Worm (Caenorhabditis elegans) whole organism, mixed stage, embryonic: ENCODE results near the gene Y53G8B.1.
A peak's percentile ranks its signal among the peaks of the same experiment; 100 is the strongest.

Experiments
- M03D4.4 ChIP-seq: sonication (generic microtip); optimal IDR thresholded peaks from 2 replicates; lab custom pipeline; 2017; ENCODE audit warnings: mild to moderate bottlenecking, missing genetic modification characterization, missing compliant biosample characterization
- bed-3 ChIP-seq: fragments of 200-800 bp; sonication (Bioruptor generic); optimal IDR thresholded peaks from 3 replicates; lab custom pipeline; 2018; ENCODE audit warnings: mild to moderate bottlenecking, missing genetic modification characterization, moderate library complexity, missing compliant biosample characterization
- blmp-1 ChIP-seq: fragments of 150-350 bp; optimal IDR thresholded peaks from 2 replicates; lab custom pipeline; 2014; ENCODE audit warnings: missing biosample characterization, missing genetic modification characterization
- ceh-43 ChIP-seq: fragments of 200-800 bp; sonication (Bioruptor generic); optimal IDR thresholded peaks from 2 replicates; lab custom pipeline; 2018; ENCODE audit warnings: mild to moderate bottlenecking, missing genetic modification characterization, moderate library complexity, missing compliant biosample characterization
- ceh-83 ChIP-seq: fragments of 200-800 bp; sonication (Bioruptor generic); optimal IDR thresholded peaks from 2 replicates; lab custom pipeline; 2018; ENCODE audit warnings: mild to moderate bottlenecking, missing genetic modification characterization, missing compliant biosample characterization
- ces-1 ChIP-seq: fragments of 150-350 bp; optimal IDR thresholded peaks from 2 replicates; lab custom pipeline; 2014; ENCODE audit warnings: missing biosample characterization, missing genetic modification reagents, missing genetic modification characterization
- cnd-1 ChIP-seq: fragments of 200-800 bp; sonication (Bioruptor generic); optimal IDR thresholded peaks from 2 replicates; lab custom pipeline; 2018; ENCODE audit warnings: mild to moderate bottlenecking, missing genetic modification characterization, missing compliant biosample characterization
- drap-1 ChIP-seq: fragments of 200-800 bp; sonication (Bioruptor generic); optimal IDR thresholded peaks from 3 replicates; lab custom pipeline; 2018; ENCODE audit warnings: mild to moderate bottlenecking, missing genetic modification characterization, missing compliant biosample characterization
- elt-1 ChIP-seq: sonication (generic microtip); optimal IDR thresholded peaks from 2 replicates; lab custom pipeline; 2017; ENCODE audit warnings: missing genetic modification characterization, mild to moderate bottlenecking, missing compliant biosample characterization, antibody characterized with exemption, moderate library complexity, borderline replicate concordance; ENCODE audit not compliant: insufficient read depth
- flh-1 ChIP-seq: fragments of 200-800 bp; sonication (Bioruptor generic); optimal IDR thresholded peaks from 2 replicates; lab custom pipeline; 2018; ENCODE audit warnings: mild to moderate bottlenecking, missing genetic modification characterization, moderate library complexity, missing compliant biosample characterization
- ham-2 ChIP-seq: fragments of 200-800 bp; sonication (Bioruptor generic); optimal IDR thresholded peaks from 2 replicates; lab custom pipeline; 2018; ENCODE audit warnings: mild to moderate bottlenecking, missing genetic modification characterization, missing compliant biosample characterization
- hlh-1 ChIP-seq: fragments of 150-350 bp; optimal IDR thresholded peaks from 2 replicates; lab custom pipeline; 2014; ENCODE audit warnings: missing biosample characterization, missing genetic modification reagents, missing genetic modification characterization
- lin-13 ChIP-seq: fragments of 150-350 bp; optimal IDR thresholded peaks from 2 replicates; lab custom pipeline; 2014; ENCODE audit warnings: missing biosample characterization, missing genetic modification characterization
- lin-32 ChIP-seq: fragments of 200-800 bp; sonication (Bioruptor generic); optimal IDR thresholded peaks from 2 replicates; lab custom pipeline; 2018; ENCODE audit warnings: mild to moderate bottlenecking, missing genetic modification characterization, missing compliant biosample characterization
- lsy-2 ChIP-seq: fragments of 150-350 bp; optimal IDR thresholded peaks from 2 replicates; lab custom pipeline; 2014; ENCODE audit warnings: missing biosample characterization, missing genetic modification characterization
- mep-1 ChIP-seq: fragments of 150-350 bp; optimal IDR thresholded peaks from 2 replicates; lab custom pipeline; 2017; ENCODE audit warnings: missing biosample characterization, missing genetic modification reagents, missing genetic modification characterization, inconsistent platforms
- nhr-12 ChIP-seq: fragments of 150-350 bp; optimal IDR thresholded peaks from 2 replicates; lab custom pipeline; 2014; ENCODE audit warnings: missing biosample characterization, missing genetic modification characterization
- nhr-237 ChIP-seq: fragments of 150-350 bp; optimal IDR thresholded peaks from 2 replicates; lab custom pipeline; 2014; ENCODE audit warnings: missing biosample characterization, missing genetic modification characterization
- nhr-28 ChIP-seq: fragments of 150-350 bp; optimal IDR thresholded peaks from 2 replicates; lab custom pipeline; 2014; ENCODE audit warnings: missing biosample characterization, missing genetic modification characterization
- nhr-76 ChIP-seq: sonication (generic microtip); optimal IDR thresholded peaks from 2 replicates; lab custom pipeline; 2017; ENCODE audit warnings: missing biosample characterization, missing genetic modification characterization
- pha-4 ChIP-seq: fragments of 150-350 bp; optimal IDR thresholded peaks from 2 replicates; lab custom pipeline; 2018; ENCODE audit warnings: missing biosample characterization, missing genetic modification reagents, missing genetic modification characterization
- sem-2 ChIP-seq: fragments of 200-800 bp; sonication (Bioruptor generic); optimal IDR thresholded peaks from 2 replicates; lab custom pipeline; 2018; ENCODE audit warnings: mild to moderate bottlenecking, missing genetic modification characterization, missing compliant biosample characterization
- snpc-4 ChIP-seq: fragments of 150-350 bp; optimal IDR thresholded peaks from 2 replicates; lab custom pipeline; 2014; ENCODE audit warnings: missing biosample characterization, missing genetic modification characterization
- sptf-1 ChIP-seq: sonication (generic microtip); optimal IDR thresholded peaks from 2 replicates; lab custom pipeline; 2017; ENCODE audit warnings: mild to moderate bottlenecking, missing genetic modification characterization, moderate library complexity, missing compliant biosample characterization
- tbx-8 ChIP-seq: fragments of 200-800 bp; sonication (Bioruptor generic); optimal IDR thresholded peaks from 2 replicates; lab custom pipeline; 2018; ENCODE audit warnings: mild to moderate bottlenecking, missing genetic modification characterization, moderate library complexity, missing compliant biosample characterization
- unc-120 ChIP-seq: sonication (generic microtip); optimal IDR thresholded peaks from 2 replicates; lab custom pipeline; 2017; ENCODE audit warnings: missing genetic modification characterization, missing compliant biosample characterization; ENCODE audit not compliant: poor library complexity, severe bottlenecking
- unc-39 ChIP-seq: fragments of 150-350 bp; optimal IDR thresholded peaks from 2 replicates; lab custom pipeline; 2014; ENCODE audit warnings: missing biosample characterization, missing genetic modification characterization
- unc-62 ChIP-seq: fragments of 150-350 bp; optimal IDR thresholded peaks from 2 replicates; lab custom pipeline; 2014; ENCODE audit warnings: missing biosample characterization, missing genetic modification reagents, missing genetic modification characterization
- zip-8 ChIP-seq: fragments of 150-350 bp; optimal IDR thresholded peaks from 2 replicates; lab custom pipeline; 2014; ENCODE audit warnings: missing biosample characterization, missing genetic modification characterization
- ztf-11 ChIP-seq: fragments of 150-350 bp; optimal IDR thresholded peaks from 2 replicates; lab custom pipeline; 2014; ENCODE audit warnings: missing biosample characterization, missing genetic modification characterization

The Y53G8B.1 gene

DNA sequence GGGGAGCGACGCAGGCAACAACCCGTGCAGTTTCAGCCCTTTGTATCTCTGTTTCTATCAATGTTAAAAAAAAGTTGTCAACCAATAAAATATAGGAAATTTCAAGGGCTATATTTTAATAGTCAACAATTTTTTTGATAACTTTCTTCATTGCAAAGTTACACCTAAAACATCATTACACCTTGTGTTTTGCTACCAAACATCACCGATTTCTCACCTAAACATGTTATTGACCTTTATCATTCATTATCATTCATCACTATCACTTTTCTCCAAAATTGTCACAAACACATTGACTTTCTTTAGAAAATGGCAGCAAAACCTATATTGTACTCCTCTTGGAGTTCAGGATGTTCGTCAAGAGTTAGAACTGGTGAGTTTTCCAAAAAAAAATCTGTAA, at the start of gene Y53G8B.1:
TSS of gene Y53G8B.1 (plus strand) at position 242 of the 400 bp plus-strand sequence.
- no peak for TF ChIP-seq tbx-8 (GFP tag; lab: Kevin White, UChicago)
- TF ChIP-seq ham-2 (GFP tag; lab: Kevin White, UChicago) = no peak
- no peak for TF ChIP-seq hlh-1 (tag; lab: Kevin White, UChicago)
- no peak for TF ChIP-seq nhr-28
- no peak for TF ChIP-seq mep-1 (tag; lab: Kevin White, UChicago)
- no peak for TF ChIP-seq lsy-2 (tag; lab: Kevin White, UChicago)
- no peak for TF ChIP-seq M03D4.4 (tag; lab: Kevin White, UChicago)
- no peak for TF ChIP-seq bed-3 (GFP tag; lab: Kevin White, UChicago)
- no peak for TF ChIP-seq ceh-43
- no peak for TF ChIP-seq cnd-1 (tag; lab: Kevin White, UChicago)
- TF ChIP-seq nhr-12 (tag; lab: Kevin White, UChicago) = no peak
- TF ChIP-seq ceh-83 (GFP tag; lab: Kevin White, UChicago) = no peak
- TF ChIP-seq sptf-1 (tag; lab: Kevin White, UChicago) = no peak
- TF ChIP-seq sem-2 (GFP tag; lab: Kevin White, UChicago) = no peak
- no peak for TF ChIP-seq nhr-237
- no peak for TF ChIP-seq ces-1 (GFP tag; lab: Kevin White, UChicago)
- no peak for TF ChIP-seq drap-1 (GFP tag; lab: Kevin White, UChicago)
- no peak for TF ChIP-seq pha-4 (tag; lab: Kevin White, UChicago)

DNA sequence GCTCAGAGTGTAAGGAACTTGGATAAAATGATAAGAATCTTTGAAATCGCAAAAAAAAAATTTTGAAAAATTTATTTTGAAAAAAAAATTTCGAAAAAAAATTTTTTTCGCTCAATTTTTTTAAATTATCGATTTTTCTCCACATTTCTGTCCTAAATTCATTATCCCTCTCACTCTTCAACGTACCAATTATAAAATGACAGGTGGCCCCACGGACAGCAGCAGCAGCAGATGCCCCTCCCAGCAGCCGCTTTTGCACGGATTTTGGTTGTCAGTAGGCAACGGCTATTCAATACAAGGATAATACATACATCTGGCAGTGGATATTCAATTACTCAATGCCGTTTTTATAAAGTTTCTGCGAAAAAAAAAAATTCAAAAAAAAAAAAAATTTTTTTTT, 42.6 kb upstream of the Y53G8B.1 start, which contains the start of gene sft-1:
TSS of gene sft-1 (plus strand) at position 201 of the 400 bp plus-strand sequence.
- TF ChIP-seq sptf-1 (tag; lab: Kevin White, UChicago) = no peak
- no peak for TF ChIP-seq nhr-12 (tag; lab: Kevin White, UChicago)
- TF ChIP-seq blmp-1 (tag; lab: Kevin White, UChicago) = no peak
- no peak for TF ChIP-seq flh-1 (GFP tag; lab: Kevin White, UChicago)
- no peak for TF ChIP-seq zip-8 (tag; lab: Kevin White, UChicago)
- TF ChIP-seq pha-4 (tag; lab: Kevin White, UChicago) = no peak
- TF ChIP-seq hlh-1 (tag; lab: Kevin White, UChicago) = peak; percentile 90
- TF ChIP-seq unc-62 (GFP tag; lab: Kevin White, UChicago) = no peak
- no peak for TF ChIP-seq snpc-4 (tag; lab: Kevin White, UChicago)
- TF ChIP-seq ztf-11 = no peak
- TF ChIP-seq nhr-76 (tag; lab: Kevin White, UChicago) = no peak
- no peak for TF ChIP-seq drap-1 (GFP tag; lab: Kevin White, UChicago)
- peak; percentile 65 for TF ChIP-seq ces-1 (GFP tag; lab: Kevin White, UChicago)
- no peak for TF ChIP-seq lin-13 (tag; lab: Kevin White, UChicago)
- no peak for TF ChIP-seq sem-2 (GFP tag; lab: Kevin White, UChicago)
- no peak for TF ChIP-seq mep-1 (tag; lab: Kevin White, UChicago)
- no peak for TF ChIP-seq ceh-83 (GFP tag; lab: Kevin White, UChicago)
- no peak for TF ChIP-seq unc-39 (tag; lab: Kevin White, UChicago)
- TF ChIP-seq lin-32 (GFP tag; lab: Kevin White, UChicago) = peak; percentile 74
- TF ChIP-seq elt-1 (tag; lab: Kevin White, UChicago) = no peak
- no peak for TF ChIP-seq bed-3 (GFP tag; lab: Kevin White, UChicago)
- no peak for TF ChIP-seq unc-120
- TF ChIP-seq cnd-1 (tag; lab: Kevin White, UChicago) = peak; percentile 69
- TF ChIP-seq M03D4.4 (tag; lab: Kevin White, UChicago) = no peak
- TF ChIP-seq, all 35 proteins: peak for 4

DNA sequence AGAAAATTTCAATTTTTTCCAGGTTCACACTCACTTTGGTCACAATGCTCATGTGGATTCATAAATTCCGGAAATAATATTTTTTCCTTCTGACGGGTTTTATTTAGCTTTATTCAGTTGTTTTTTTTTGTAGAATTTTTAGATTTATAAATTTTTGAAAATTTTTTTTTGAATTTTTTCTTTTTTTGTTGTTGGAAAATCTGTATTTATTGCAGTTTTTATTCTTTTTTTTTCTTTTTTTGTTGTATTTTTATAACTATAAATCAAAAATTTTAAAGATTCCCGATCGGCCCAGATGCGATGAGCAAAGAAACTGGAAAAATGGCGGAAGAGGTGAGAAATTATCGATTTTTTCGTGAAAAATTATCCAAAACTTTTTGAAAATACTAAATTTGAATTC, 37.5 kb upstream of the Y53G8B.1 start, which contains the start of gene ccep-135:
TSS of gene ccep-135 (plus strand) at position 301 of the 400 bp plus-strand sequence.
- no peak for TF ChIP-seq snpc-4 (tag; lab: Kevin White, UChicago)

DNA sequence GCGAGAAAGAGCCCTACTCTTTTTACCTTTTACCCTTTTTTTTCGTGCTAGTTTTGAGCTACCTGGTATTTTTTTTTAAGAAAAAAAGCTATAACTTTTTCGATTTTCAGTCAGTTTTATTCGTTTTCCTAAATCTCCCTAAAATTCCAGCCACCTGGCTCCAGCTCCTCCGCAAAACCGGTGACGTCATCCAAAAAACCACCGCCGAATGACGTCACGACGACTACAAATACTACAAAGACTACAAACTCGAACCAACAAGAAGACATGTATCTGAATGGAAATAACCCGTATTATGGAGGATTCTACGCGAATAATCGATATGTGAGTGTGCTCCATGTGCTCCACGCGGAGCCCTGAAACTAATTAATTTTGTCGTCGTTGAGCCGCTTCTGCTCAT, 34.4 kb upstream of the Y53G8B.1 start:
- TF ChIP-seq zip-8 (tag; lab: Kevin White, UChicago) (peak; percentile 90), unc-39 (tag; lab: Kevin White, UChicago) (no peak), nhr-28 (no peak)

DNA sequence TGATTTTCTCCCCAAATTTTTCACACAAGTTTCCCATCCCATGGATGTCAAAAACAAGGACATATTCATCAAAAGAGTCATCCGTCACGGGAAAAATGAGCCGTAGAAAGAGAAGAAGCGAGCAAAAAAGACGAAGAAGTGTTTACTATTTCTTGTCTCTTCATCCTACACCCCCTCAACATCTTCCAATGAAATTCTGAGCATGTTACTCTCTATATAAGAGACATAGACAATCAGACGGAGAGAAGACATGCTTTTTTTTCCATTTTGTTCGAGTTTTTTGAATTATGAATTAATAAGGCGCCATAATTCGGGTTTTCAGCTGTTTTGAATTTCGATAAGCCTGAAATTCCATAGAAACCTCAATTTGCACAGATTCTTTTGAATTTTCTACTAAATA, 33.0 kb upstream of the Y53G8B.1 start:
- TF ChIP-seq unc-39 (tag; lab: Kevin White, UChicago) (no peak), ces-1 (GFP tag; lab: Kevin White, UChicago) (peak; percentile 27), drap-1 (GFP tag; lab: Kevin White, UChicago) (no peak), flh-1 (GFP tag; lab: Kevin White, UChicago) (no peak)
